Fruit fly (Drosophila melanogaster) whole organism, prepupa: ENCODE results near the gene CG9733.

ENCODE experiments used
- Blimp-1 ChIP-seq: fragments of 200-800 bp; sonication (Bioruptor generic); optimal IDR thresholded peaks from 3 replicates; lab custom pipeline; 2017; ENCODE audit warnings: missing biosample characterization, missing genetic modification characterization, mild to moderate bottlenecking, moderate library complexity, missing genetic modification reagents
- CG11294 ChIP-seq: fragments of 200-800 bp; sonication (Bioruptor generic); IDR thresholded peaks from 2 replicates; pipeline ENCODE4 v1.3.6; 2022; ENCODE audit warnings: missing biosample characterization, missing genetic modification characterization
- CG11762 ChIP-seq: fragments of 200-800 bp; sonication (Bioruptor generic); optimal IDR thresholded peaks from 3 replicates; lab custom pipeline; 2016; ENCODE audit warnings: missing biosample characterization, missing genetic modification characterization; ENCODE audit not compliant: insufficient read depth
- CG11902 ChIP-seq: fragments of 200-800 bp; sonication (Bioruptor generic); optimal IDR thresholded peaks from 3 replicates; lab custom pipeline; 2016; ENCODE audit warnings: missing biosample characterization, missing genetic modification characterization
- CG15336 ChIP-seq: fragments of 200-800 bp; sonication (Bioruptor generic); IDR thresholded peaks from 2 replicates; pipeline ENCODE4 v1.3.6; 2022; ENCODE audit warnings: missing biosample characterization, missing genetic modification characterization
- CG16779 ChIP-seq: fragments of 200-800 bp; sonication (Bioruptor generic); optimal IDR thresholded peaks from 3 replicates; lab custom pipeline; 2017; ENCODE audit warnings: missing biosample characterization, mild to moderate bottlenecking, missing genetic modification characterization
- CG3032 ChIP-seq: fragments of 200-800 bp; optimal IDR thresholded peaks from 2 replicates; lab custom pipeline; 2019; ENCODE audit warnings: missing biosample characterization, mild to moderate bottlenecking, missing genetic modification characterization, moderate library complexity
- CG6163 ChIP-seq: fragments of 200-800 bp; sonication (Bioruptor generic); IDR thresholded peaks from 3 replicates; pipeline ENCODE4 v1.3.6; 2022; ENCODE audit warnings: missing biosample characterization, missing genetic modification characterization
- CG6276 ChIP-seq: fragments of 200-800 bp; sonication (Bioruptor generic); optimal IDR thresholded peaks from 2 replicates; lab custom pipeline; 2017; ENCODE audit warnings: missing biosample characterization, mild to moderate bottlenecking, missing genetic modification characterization
- CG6808 ChIP-seq: fragments of 200-800 bp; sonication (Bioruptor generic); optimal IDR thresholded peaks from 3 replicates; lab custom pipeline; 2017; ENCODE audit warnings: missing biosample characterization, missing genetic modification characterization, mild to moderate bottlenecking, moderate library complexity, missing genetic modification reagents
- CG7368 ChIP-seq: fragments of 200-800 bp; sonication (Bioruptor generic); optimal IDR thresholded peaks from 3 replicates; lab custom pipeline; 2016; ENCODE audit warnings: missing biosample characterization, missing genetic modification characterization
- CG8319 ChIP-seq: fragments of 200-800 bp; sonication (Bioruptor generic); optimal IDR thresholded peaks from 3 replicates; lab custom pipeline; 2016; ENCODE audit warnings: missing biosample characterization, missing genetic modification characterization
- CG8632 ChIP-seq: fragments of 200-800 bp; sonication (Bioruptor generic); optimal IDR thresholded peaks from 3 replicates; lab custom pipeline; 2016; ENCODE audit warnings: missing biosample characterization, missing genetic modification characterization
- CG9139 ChIP-seq: fragments of 200-800 bp; sonication (Bioruptor generic); optimal IDR thresholded peaks from 3 replicates; lab custom pipeline; 2017; ENCODE audit warnings: missing biosample characterization, mild to moderate bottlenecking, missing genetic modification characterization
- Eip75B ChIP-seq: fragments of 200-800 bp; sonication (Bioruptor generic); optimal IDR thresholded peaks from 3 replicates; lab custom pipeline; 2016; ENCODE audit warnings: missing biosample characterization, missing genetic modification characterization
- Hr38 ChIP-seq: sonication (Bioruptor generic); optimal IDR thresholded peaks from 2 replicates; lab custom pipeline; 2016; ENCODE audit warnings: missing biosample characterization, missing genetic modification characterization
- Hr39 ChIP-seq: fragments of 200-800 bp; sonication (Bioruptor generic); optimal IDR thresholded peaks from 2 replicates; lab custom pipeline; 2016; ENCODE audit warnings: missing biosample characterization, missing genetic modification characterization
- Hr4 ChIP-seq: fragments of 200-800 bp; sonication (Bioruptor generic); optimal IDR thresholded peaks from 3 replicates; lab custom pipeline; 2016; ENCODE audit warnings: missing biosample characterization, missing genetic modification characterization
- Lpt ChIP-seq: fragments of 200-800 bp; sonication (Bioruptor generic); optimal IDR thresholded peaks from 3 replicates; lab custom pipeline; 2016; ENCODE audit warnings: missing biosample characterization, missing genetic modification characterization
- Met ChIP-seq: fragments of 200-800 bp; sonication (Bioruptor generic); optimal IDR thresholded peaks from 3 replicates; lab custom pipeline; 2016; ENCODE audit warnings: missing biosample characterization, missing genetic modification characterization
- OdsH ChIP-seq: fragments of 200-800 bp; sonication (Bioruptor generic); optimal IDR thresholded peaks from 3 replicates; lab custom pipeline; 2016; ENCODE audit warnings: missing biosample characterization, missing genetic modification characterization
- Sox15 ChIP-seq: fragments of 200-800 bp; sonication (Bioruptor generic); optimal IDR thresholded peaks from 3 replicates; lab custom pipeline; 2016; ENCODE audit warnings: missing biosample characterization, missing genetic modification characterization
- achi ChIP-seq: fragments of 200-800 bp; sonication (Bioruptor generic); optimal IDR thresholded peaks from 3 replicates; lab custom pipeline; 2016; ENCODE audit warnings: missing biosample characterization, missing genetic modification characterization
- cyc ChIP-seq: fragments of 200-800 bp; sonication (Bioruptor generic); optimal IDR thresholded peaks from 3 replicates; lab custom pipeline; 2016; ENCODE audit warnings: missing biosample characterization, missing genetic modification characterization
- dac ChIP-seq: fragments of 200-800 bp; sonication (Bioruptor generic); optimal IDR thresholded peaks from 2 replicates; lab custom pipeline; 2017; ENCODE audit warnings: missing biosample characterization, mild to moderate bottlenecking, missing genetic modification characterization
- eg ChIP-seq: fragments of 200-800 bp; sonication (Bioruptor generic); IDR thresholded peaks from 3 replicates; pipeline ENCODE4 v1.3.6; 2022; ENCODE audit warnings: missing biosample characterization, missing genetic modification characterization
- esn ChIP-seq: fragments of 200-800 bp; sonication (Bioruptor generic); optimal IDR thresholded peaks from 2 replicates; lab custom pipeline; 2016; ENCODE audit warnings: missing biosample characterization, mild to moderate bottlenecking, missing genetic modification characterization, moderate library complexity
- fd59A ChIP-seq: fragments of 200-800 bp; sonication (Bioruptor generic); optimal IDR thresholded peaks from 2 replicates; lab custom pipeline; 2017; ENCODE audit warnings: missing biosample characterization, mild to moderate bottlenecking, missing genetic modification characterization, missing genetic modification reagents
- fd85E ChIP-seq: fragments of 200-800 bp; sonication (Bioruptor generic); optimal IDR thresholded peaks from 3 replicates; lab custom pipeline; 2016; ENCODE audit warnings: missing biosample characterization, missing genetic modification characterization
- fkh ChIP-seq: fragments of 200-800 bp; sonication (Bioruptor generic); optimal IDR thresholded peaks from 3 replicates; lab custom pipeline; 2017; ENCODE audit warnings: missing biosample characterization, mild to moderate bottlenecking, missing genetic modification characterization, moderate library complexity
- lz ChIP-seq: fragments of 200-800 bp; sonication (Bioruptor generic); optimal IDR thresholded peaks from 3 replicates; lab custom pipeline; 2016; ENCODE audit warnings: missing biosample characterization, missing genetic modification characterization
- salr ChIP-seq, 2 experiments: fragments of 200-800 bp; sonication (Bioruptor generic); optimal IDR thresholded peaks; 3 replicates each; lab custom pipeline; 2016 to 2018; ENCODE audit warnings: missing biosample characterization in 2 of 2, missing genetic modification characterization in 2 of 2, mild to moderate bottlenecking in 1 of 2
- spab ChIP-seq: fragments of 200-800 bp; sonication (Bioruptor generic); optimal IDR thresholded peaks from 2 replicates; lab custom pipeline; 2017; ENCODE audit warnings: missing biosample characterization, mild to moderate bottlenecking, missing genetic modification characterization, missing genetic modification reagents
- ss ChIP-seq, 2 experiments: fragments of 200-800 bp; sonication (Bioruptor generic); optimal IDR thresholded peaks; 2 replicates in 1 of 2; 3 replicates in 1 of 2; lab custom pipeline; 2017 to 2018; ENCODE audit warnings: mild to moderate bottlenecking in 2 of 2, missing biosample characterization in 2 of 2, missing genetic modification characterization in 2 of 2, moderate library complexity in 1 of 2
- svp ChIP-seq: fragments of 200-800 bp; sonication (Bioruptor generic); peaks from one replicate; lab custom pipeline; 2016; ENCODE audit warnings: missing biosample characterization, missing genetic modification characterization
- topi ChIP-seq: fragments of 200-800 bp; sonication (Bioruptor generic); optimal IDR thresholded peaks from 3 replicates; lab custom pipeline; 2016; ENCODE audit warnings: missing biosample characterization, missing genetic modification characterization
- vri ChIP-seq: fragments of 200-800 bp; sonication (Bioruptor generic); optimal IDR thresholded peaks from 3 replicates; lab custom pipeline; 2016; ENCODE audit warnings: missing biosample characterization, mild to moderate bottlenecking, missing genetic modification characterization

The CG9733 gene

dm6 chr3R:30276482-30277282 lies 30.2 kb upstream of the CG9733 start (continued):
- TF ChIP-seq Lpt (peak; percentile 26), CG11902 (GFP tag; lab: Kevin White, UChicago) (peak; percentile 55), CG11294 (GFP tag; lab: Robert Waterston, UW) (peak; percentile 30; the same call in 1 of the 2 replicates), fkh (peak; percentile 98), eg (GFP tag; lab: Robert Waterston, UW) (peak; percentile 78), OdsH (GFP tag; lab: Kevin White, UChicago) (peak; percentile 58), CG9139 (GFP tag; lab: Kevin White, UChicago) (peak; percentile 76), Met (GFP tag; lab: Kevin White, UChicago) (peak; percentile 93), fd85E (GFP tag; lab: Kevin White, UChicago) (no peak), CG3032 (peak; percentile 91)

dm6 chr3R:30275970-30276369 lies 29.5 kb upstream of the CG9733 start:
- TF ChIP-seq topi (GFP tag; lab: Kevin White, UChicago) (no peak), salr (GFP tag; optimal IDR thresholded peaks at IDR 0.05; lab: Kevin White, UChicago) (no peak), vri (GFP tag; lab: Kevin White, UChicago) (no peak), lz (GFP tag; lab: Kevin White, UChicago) (no peak), CG3032 (no peak)

dm6 chr3R:30273898-30274297 lies 27.4 kb upstream of the CG9733 start:
- TF ChIP-seq Sox15 (GFP tag; lab: Kevin White, UChicago) (no peak), CG6276 (GFP tag; lab: Kevin White, UChicago) (no peak), cyc (GFP tag; lab: Kevin White, UChicago) (no peak), Eip75B (GFP tag; lab: Kevin White, UChicago) (no peak), fkh (no peak), CG8632 (no peak), Met (GFP tag; lab: Kevin White, UChicago) (no peak), CG11762 (no peak), dac (GFP tag; lab: Kevin White, UChicago) (no peak), achi (GFP tag; lab: Kevin White, UChicago) (no peak), Hr38 (GFP tag; lab: Kevin White, UChicago) (no peak), CG7368 (GFP tag; lab: Kevin White, UChicago) (no peak), CG15336 (no peak), Blimp-1 (GFP tag; lab: Kevin White, UChicago) (no peak), esn (GFP tag; lab: Kevin White, UChicago) (no peak), eg (GFP tag; lab: Robert Waterston, UW) (no peak), CG16779 (tag; lab: Kevin White, UChicago) (no peak), Hr4 (GFP tag; lab: Kevin White, UChicago) (no peak)

dm6 chr3R:30272858-30273379 lies 26.4 kb upstream of the CG9733 start:
- TF ChIP-seq fd59A (GFP tag; lab: Kevin White, UChicago) (no peak), fd85E (GFP tag; lab: Kevin White, UChicago) (no peak), CG6808 (no peak), achi (GFP tag; lab: Kevin White, UChicago) (no peak), fkh (no peak), CG8319 (no peak), ss (GFP tag; optimal IDR thresholded peaks at IDR 0.05; lab: Kevin White, UChicago) (no peak), Eip75B (GFP tag; lab: Kevin White, UChicago) (no peak), salr (GFP tag; optimal IDR thresholded peaks at IDR 0.05; lab: Kevin White, UChicago) (no peak), Met (GFP tag; lab: Kevin White, UChicago) (no peak), Lpt (no peak), Hr38 (GFP tag; lab: Kevin White, UChicago) (no peak), CG11294 (GFP tag; lab: Robert Waterston, UW) (no peak), Blimp-1 (GFP tag; lab: Kevin White, UChicago) (peak; percentile 98), dac (GFP tag; lab: Kevin White, UChicago) (no peak), Hr39 (GFP tag; lab: Kevin White, UChicago) (no peak), esn (GFP tag; lab: Kevin White, UChicago) (no peak), CG6163 (GFP tag; lab: Robert Waterston, UW) (no peak), CG3032 (no peak), CG7368 (GFP tag; lab: Kevin White, UChicago) (no peak), spab (GFP tag; lab: Kevin White, UChicago) (no peak), eg (GFP tag; lab: Robert Waterston, UW) (0 out of 3 replicates have a peak, but pooled peaks have one; percentile 22), CG11902 (GFP tag; lab: Kevin White, UChicago) (no peak), CG15336 (no peak), svp (GFP tag; lab: Kevin White, UChicago) (peak; percentile 46)
